Fruit fly (Drosophila melanogaster) whole organism, embryonic: ENCODE measurements around the gene Col4a1.

Experiments
- Antp ChIP-seq: fragments of 200-800 bp; sonication (Bioruptor generic); optimal IDR thresholded peaks from 3 replicates; lab custom pipeline; 2016; ENCODE audit warnings: missing biosample characterization, missing genetic modification characterization
- Atf6 ChIP-seq: fragments of 200-800 bp; sonication (Bioruptor generic); IDR thresholded peaks from 2 replicates; pipeline ENCODE4 v1.3.6; 2022; ENCODE audit warnings: missing biosample characterization, missing genetic modification characterization
- Bdp1 ChIP-seq: fragments of 200-800 bp; sonication (Bioruptor generic); optimal IDR thresholded peaks from 3 replicates; lab custom pipeline; 2016; ENCODE audit warnings: missing biosample characterization, missing genetic modification characterization
- Bteb2 ChIP-seq: fragments of 200-800 bp; sonication (Bioruptor generic); optimal IDR thresholded peaks from 2 replicates; lab custom pipeline; 2016; ENCODE audit warnings: missing biosample characterization, missing genetic modification characterization
- CG12236 ChIP-seq: fragments of 200-800 bp; sonication (Bioruptor generic); optimal IDR thresholded peaks from 2 replicates; lab custom pipeline; 2016; ENCODE audit warnings: missing biosample characterization, missing genetic modification characterization
- CG15269 ChIP-seq: fragments of 200-800 bp; sonication (Bioruptor generic); optimal IDR thresholded peaks from 2 replicates; lab custom pipeline; 2018; ENCODE audit warnings: missing biosample characterization, mild to moderate bottlenecking, missing genetic modification characterization, moderate library complexity
- CG15514 ChIP-seq: fragments of 200-800 bp; sonication (Bioruptor generic); optimal IDR thresholded peaks from 3 replicates; lab custom pipeline; 2017; ENCODE audit warnings: missing biosample characterization, missing genetic modification characterization, mild to moderate bottlenecking, moderate library complexity, missing genetic modification reagents
- CG1603 ChIP-seq: fragments of 200-800 bp; sonication (Bioruptor generic); optimal IDR thresholded peaks from 2 replicates; lab custom pipeline; 2019; ENCODE audit warnings: missing biosample characterization, mild to moderate bottlenecking, missing genetic modification characterization, moderate library complexity
- CG16779 ChIP-seq: fragments of 200-800 bp; sonication (Bioruptor generic); IDR thresholded peaks from 2 replicates; pipeline ENCODE4 v1.3.6; 2022; ENCODE audit warnings: missing biosample characterization, missing genetic modification characterization
- CG16813 ChIP-seq: fragments of 200-800 bp; sonication (Bioruptor generic); IDR thresholded peaks from 3 replicates; pipeline ENCODE4 v1.3.6; 2022; ENCODE audit warnings: missing biosample characterization, missing genetic modification characterization; ENCODE audit not compliant: partially characterized antibody
- CG18011 ChIP-seq: fragments of 200-800 bp; sonication (Bioruptor generic); optimal IDR thresholded peaks from 2 replicates; lab custom pipeline; 2017; ENCODE audit warnings: missing biosample characterization, missing genetic modification characterization, mild to moderate bottlenecking, moderate library complexity, missing genotype
- CG2889 ChIP-seq: fragments of 200-800 bp; sonication (Bioruptor generic); IDR thresholded peaks from 3 replicates; pipeline ENCODE4 v1.3.6; 2022; ENCODE audit warnings: missing biosample characterization, missing genetic modification characterization
- CG31388 ChIP-seq: fragments of 200-800 bp; sonication (Bioruptor generic); optimal IDR thresholded peaks from 2 replicates; lab custom pipeline; 2016; ENCODE audit warnings: missing biosample characterization, missing genetic modification characterization
- CG32767 ChIP-seq: fragments of 200-800 bp; sonication (Bioruptor generic); IDR thresholded peaks from 2 replicates; pipeline ENCODE4 v1.3.6; 2022; ENCODE audit warnings: missing biosample characterization, missing genetic modification characterization
- CG3407 ChIP-seq: fragments of 200-800 bp; sonication (Bioruptor generic); optimal IDR thresholded peaks from 2 replicates; lab custom pipeline; 2018; ENCODE audit warnings: missing biosample characterization, mild to moderate bottlenecking, missing genetic modification characterization
- CG4282 ChIP-seq: fragments of 200-800 bp; sonication (Bioruptor generic); optimal IDR thresholded peaks from 2 replicates; lab custom pipeline; 2016; ENCODE audit warnings: missing biosample characterization, missing genetic modification characterization
- CG4617 ChIP-seq: fragments of 200-800 bp; sonication (Bioruptor generic); optimal IDR thresholded peaks from 3 replicates; lab custom pipeline; 2016; ENCODE audit warnings: missing biosample characterization, missing genetic modification characterization, borderline replicate concordance
- CG4820 ChIP-seq: fragments of 200-800 bp; sonication (Bioruptor generic); optimal IDR thresholded peaks from 3 replicates; lab custom pipeline; 2016; ENCODE audit warnings: missing biosample characterization, missing genetic modification characterization
- CG7372 ChIP-seq: fragments of 200-800 bp; sonication (Bioruptor generic); IDR thresholded peaks from 2 replicates; pipeline ENCODE4 v1.3.6; 2022; ENCODE audit warnings: missing biosample characterization, missing genetic modification characterization
- CG8944 ChIP-seq: fragments of 200-800 bp; sonication (Bioruptor generic); optimal IDR thresholded peaks from 3 replicates; lab custom pipeline; 2016; ENCODE audit warnings: missing biosample characterization, missing genetic modification characterization
- CkIIα-i1 ChIP-seq: fragments of 200-800 bp; sonication (Bioruptor generic); IDR thresholded peaks from 2 replicates; pipeline ENCODE4 v1.3.6; 2022; ENCODE audit warnings: missing biosample characterization, missing genetic modification characterization
- CrebB ChIP-seq: fragments of 200-800 bp; sonication (Bioruptor generic); optimal IDR thresholded peaks from 3 replicates; lab custom pipeline; 2018; ENCODE audit warnings: missing biosample characterization, mild to moderate bottlenecking, missing genetic modification characterization
- Drgx ChIP-seq: fragments of 200-800 bp; sonication (Bioruptor generic); IDR thresholded peaks from 2 replicates; pipeline ENCODE4 v1.3.6; 2022; ENCODE audit warnings: missing biosample characterization, missing genetic modification characterization
- HLH3B ChIP-seq: fragments of 200-800 bp; sonication (Bioruptor generic); IDR thresholded peaks from 2 replicates; pipeline ENCODE4 v1.3.6; 2022; ENCODE audit warnings: missing biosample characterization, missing genetic modification characterization
- Hr39 ChIP-seq: fragments of >200 bp; optimal IDR thresholded peaks from 2 replicates; lab custom pipeline; 2017
- Max ChIP-seq: fragments of 200-800 bp; sonication (Bioruptor generic); optimal IDR thresholded peaks from 2 replicates; lab custom pipeline; 2016; ENCODE audit warnings: missing biosample characterization, mild to moderate bottlenecking, missing genetic modification characterization
- Ptx1 ChIP-seq: fragments of 200-800 bp; sonication (Bioruptor generic); IDR thresholded peaks from 2 replicates; pipeline ENCODE4 v1.3.6; 2022; ENCODE audit warnings: missing biosample characterization, missing genetic modification characterization
- Rfx ChIP-seq: fragments of 200-800 bp; sonication (Bioruptor generic); IDR thresholded peaks from 2 replicates; pipeline ENCODE4 v1.3.6; 2022; ENCODE audit warnings: missing biosample characterization, missing genetic modification characterization
- ase ChIP-seq: fragments of 200-800 bp; sonication (Bioruptor generic); IDR thresholded peaks from 3 replicates; pipeline ENCODE4 v1.3.6; 2022; ENCODE audit warnings: missing biosample characterization, missing genetic modification characterization
- crp ChIP-seq, 2 experiments: fragments of 200-800 bp; sonication (Bioruptor generic); optimal IDR thresholded peaks; 2 replicates in 1 of 2; 3 replicates in 1 of 2; lab custom pipeline; 2017; ENCODE audit warnings: missing biosample characterization in 2 of 2, missing genetic modification characterization in 2 of 2, mild to moderate bottlenecking in 1 of 2, moderate library complexity in 1 of 2
- cwo ChIP-seq: fragments of 200-800 bp; sonication (Bioruptor generic); optimal IDR thresholded peaks from 3 replicates; lab custom pipeline; 2017; ENCODE audit warnings: missing biosample characterization, missing genetic modification characterization, mild to moderate bottlenecking, moderate library complexity, missing genetic modification reagents
- fru ChIP-seq: fragments of >200 bp; optimal IDR thresholded peaks from 2 replicates; lab custom pipeline; 2017
- ind ChIP-seq: fragments of 200-800 bp; sonication (Bioruptor generic); optimal IDR thresholded peaks from 3 replicates; lab custom pipeline; 2016; ENCODE audit warnings: missing biosample characterization, missing genetic modification characterization
- lab ChIP-seq: fragments of 200-800 bp; sonication (Bioruptor generic); optimal IDR thresholded peaks from 3 replicates; lab custom pipeline; 2017; ENCODE audit warnings: missing biosample characterization, missing genetic modification characterization, mild to moderate bottlenecking, moderate library complexity, missing genetic modification reagents
- mirr ChIP-seq: fragments of 200-800 bp; sonication (Bioruptor generic); optimal IDR thresholded peaks from 3 replicates; lab custom pipeline; 2018; ENCODE audit warnings: missing biosample characterization, mild to moderate bottlenecking, missing genetic modification characterization
- nau ChIP-seq: fragments of 200-800 bp; sonication (Bioruptor generic); optimal IDR thresholded peaks from 3 replicates; lab custom pipeline; 2017; ENCODE audit warnings: missing biosample characterization, mild to moderate bottlenecking, missing genetic modification characterization, missing genetic modification reagents
- onecut ChIP-seq: fragments of 200-800 bp; sonication (Bioruptor generic); IDR thresholded peaks from 2 replicates; pipeline ENCODE4 v1.3.6; 2022; ENCODE audit warnings: missing biosample characterization, missing genetic modification characterization
- pan ChIP-seq, 4 experiments: fragments of >200 bp in 3 of 4; fragments of 200-800 bp in 1 of 4; sonication (Bioruptor generic) in 1 of 4; optimal IDR thresholded peaks in 3 of 4; IDR thresholded peaks in 1 of 4; 2 replicates each; pipeline versions ENCODE4 v1.3.6 to Lab custom; 2017 to 2022; ENCODE audit warnings: missing biosample characterization in 2 of 4, missing genetic modification characterization in 2 of 4, mixed read lengths in 1 of 4
- pfk ChIP-seq: fragments of 200-800 bp; sonication (Bioruptor generic); optimal IDR thresholded peaks from 2 replicates; lab custom pipeline; 2018; ENCODE audit warnings: missing biosample characterization, mild to moderate bottlenecking, missing genetic modification characterization, moderate library complexity
- pum ChIP-seq: fragments of 200-800 bp; sonication (Bioruptor generic); optimal IDR thresholded peaks from 2 replicates; lab custom pipeline; 2016; ENCODE audit warnings: missing biosample characterization, missing genetic modification characterization
- sens ChIP-seq: fragments of 200-800 bp; sonication (Bioruptor generic); peaks from one replicate; lab custom pipeline; 2016; ENCODE audit warnings: missing biosample characterization, missing genetic modification characterization
- sens-2 ChIP-seq: fragments of 200-800 bp; sonication (Bioruptor generic); IDR thresholded peaks from 2 replicates; pipeline ENCODE4 v1.3.6; 2022; ENCODE audit warnings: missing biosample characterization, missing genetic modification characterization
- shn ChIP-seq: fragments of 200-800 bp; sonication (Bioruptor generic); optimal IDR thresholded peaks from 3 replicates; lab custom pipeline; 2016; ENCODE audit warnings: missing biosample characterization, missing genetic modification characterization
- sim ChIP-seq: fragments of 200-800 bp; sonication (Bioruptor generic); IDR thresholded peaks from 2 replicates; pipeline ENCODE4 v1.3.6; 2022; ENCODE audit warnings: missing biosample characterization, missing genetic modification characterization
- sob ChIP-seq: fragments of 200-800 bp; sonication (Bioruptor generic); IDR thresholded peaks from 2 replicates; pipeline ENCODE4 v1.3.6; 2022; ENCODE audit warnings: missing biosample characterization, missing genetic modification characterization
- ssp ChIP-seq: fragments of 200-800 bp; sonication (Bioruptor generic); IDR thresholded peaks from 2 replicates; pipeline ENCODE4 v1.3.6; 2022; ENCODE audit warnings: missing biosample characterization, missing genetic modification characterization
- tll ChIP-seq, 2 experiments: fragments of 200-800 bp in 1 of 2; fragments of >200 bp in 1 of 2; sonication (Bioruptor generic) in 1 of 2; optimal IDR thresholded peaks; 2 replicates each; lab custom pipeline; 2017 to 2019; ENCODE audit warnings: missing biosample characterization in 2 of 2, missing genetic modification characterization in 2 of 2, mild to moderate bottlenecking in 1 of 2, moderate library complexity in 1 of 2
- vfl ChIP-seq: fragments of 200-800 bp; sonication (Bioruptor generic); optimal IDR thresholded peaks from 2 replicates; lab custom pipeline; 2016; ENCODE audit warnings: missing biosample characterization, missing genetic modification characterization
- wdn ChIP-seq: fragments of 200-800 bp; sonication (Bioruptor generic); IDR thresholded peaks from 2 replicates; pipeline ENCODE4 v1.3.6; 2022; ENCODE audit warnings: missing biosample characterization, missing genetic modification characterization
- zfh2 ChIP-seq: fragments of 200-800 bp; sonication (Bioruptor generic); optimal IDR thresholded peaks from 2 replicates; lab custom pipeline; 2016; ENCODE audit warnings: missing biosample characterization, missing genetic modification characterization

The Col4a1 gene

dm6 chr2L:5009306-5010030, 19.9 kb upstream of the Col4a1 start, which contains the start of gene Rtnl1 (continued):
- no peak for TF ChIP-seq Bdp1
- no peak for TF ChIP-seq CG7372 (GFP tag; lab: Robert Waterston, UW)
- TF ChIP-seq CG16779 (GFP tag; lab: Robert Waterston, UW): no peak
- TF ChIP-seq mirr: no peak
- TF ChIP-seq zfh2: peak; percentile 16
- TF ChIP-seq CG4820: no peak
- no peak for TF ChIP-seq Hr39 (lab: Kevin White, UChicago)
- TF ChIP-seq tll (GFP tag; optimal IDR thresholded peaks at IDR 0.05; lab: Kevin White, UChicago): no peak
- TF ChIP-seq CG8944 (GFP tag; lab: Kevin White, UChicago): no peak
- TF ChIP-seq pfk (GFP tag; lab: Kevin White, UChicago): no peak
- TF ChIP-seq CG15514 (GFP tag; lab: Kevin White, UChicago): peak; percentile 84
- TF ChIP-seq CG32767: no peak
- TF ChIP-seq ssp (GFP tag; lab: Robert Waterston, UW): no peak
- TF ChIP-seq Max (GFP tag; lab: Kevin White, UChicago): no peak
- TF ChIP-seq CG15269: no peak
- TF ChIP-seq ase (GFP tag; lab: Robert Waterston, UW): no peak
- TF ChIP-seq onecut (GFP tag; lab: Robert Waterston, UW): 0 out of 2 replicates have a peak, but pooled peaks have one; percentile 4
- no peak for TF ChIP-seq CG18011
- peak; percentile 93 for TF ChIP-seq CG16813 (GFP tag; lab: Robert Waterston, UW)
- TF ChIP-seq Rfx (GFP tag; lab: Robert Waterston, UW): peak; percentile 50; the same call in 1 of the 2 replicates
- TF ChIP-seq sob: no peak; the same call in 1 of the 2 replicates
- peak; percentile 17 for TF ChIP-seq CrebB
- TF ChIP-seq Bteb2: peak; percentile 21
- no peak for TF ChIP-seq Atf6 (GFP tag; lab: Robert Waterston, UW)
- TF ChIP-seq CG1603 (tag; lab: Kevin White, UChicago): peak; percentile 88
- peak in 1 of 2 experiments; percentile 77 for TF ChIP-seq crp (GFP tag; optimal IDR thresholded peaks at IDR 0.05; lab: Kevin White, UChicago)
- TF ChIP-seq CkIIα-i1: no peak
- TF ChIP-seq pan (optimal IDR thresholded peaks at IDR 0.05; lab: Kevin White, UChicago): no peak
- TF ChIP-seq pan (GFP tag; optimal IDR thresholded peaks at IDR 0.05 in 1 of 2, IDR thresholded peaks at IDR 0.05 in 1 of 2): peak in 1 of 2 experiments; percentile 88
- peak; percentile 81 for TF ChIP-seq CG4617
- TF ChIP-seq lab (GFP tag; lab: Kevin White, UChicago): no peak
- no peak for TF ChIP-seq HLH3B
- no peak for TF ChIP-seq Ptx1 (GFP tag; lab: Robert Waterston, UW)
- peak; percentile 11 for TF ChIP-seq ind
- peak; percentile 35 for TF ChIP-seq Antp (GFP tag; lab: Kevin White, UChicago)
- TF ChIP-seq wdn (GFP tag; lab: Robert Waterston, UW): no peak
- no peak for TF ChIP-seq Drgx (GFP tag; lab: Robert Waterston, UW)
- no peak for TF ChIP-seq nau
- no peak for TF ChIP-seq CG12236
- TF ChIP-seq CG2889 (GFP tag; lab: Robert Waterston, UW): no peak
- peak; percentile 85 for TF ChIP-seq sens
- TF ChIP-seq CG31388: no peak
- TF ChIP-seq sens-2 (GFP tag; lab: Robert Waterston, UW): no peak
- peak; percentile 19 for TF ChIP-seq pum
- TF ChIP-seq cwo: no peak
- TF ChIP-seq vfl (GFP tag; lab: Kevin White, UChicago): no peak
- TF ChIP-seq shn: peak; percentile 29
- TF ChIP-seq sim (GFP tag; lab: Robert Waterston, UW): no peak
- TF ChIP-seq CG4282 (GFP tag; lab: Kevin White, UChicago): no peak
- no peak for TF ChIP-seq CG3407
- TF ChIP-seq fru (lab: Kevin White, UChicago): no peak
